Worm (Caenorhabditis elegans) whole organism, L1 larva: ENCODE results near the gene ZC317.6.

Source experiments
- C04F5.9 ChIP-seq: sonication (generic microtip); optimal IDR thresholded peaks from 2 replicates; lab custom pipeline; 2016; ENCODE audit warnings: missing genetic modification characterization, missing compliant biosample characterization
- C16A3.4 ChIP-seq: fragments of 150-350 bp; optimal IDR thresholded peaks from 2 replicates; lab custom pipeline; 2014; ENCODE audit warnings: missing biosample characterization, missing genetic modification characterization
- F16B12.6 ChIP-seq: fragments of 150-350 bp; optimal IDR thresholded peaks from 2 replicates; lab custom pipeline; 2014; ENCODE audit warnings: missing biosample characterization, missing genetic modification characterization
- alr-1 ChIP-seq: fragments of 200-800 bp; sonication (Bioruptor generic); optimal IDR thresholded peaks from 2 replicates; lab custom pipeline; 2018; ENCODE audit warnings: borderline replicate concordance, mild to moderate bottlenecking, missing genetic modification characterization, missing compliant biosample characterization
- aly-2 ChIP-seq: fragments of 150-350 bp; optimal IDR thresholded peaks from 2 replicates; lab custom pipeline; 2014; ENCODE audit warnings: missing biosample characterization, missing genetic modification characterization
- blmp-1 ChIP-seq: fragments of 150-350 bp; optimal IDR thresholded peaks from 2 replicates; lab custom pipeline; 2014; ENCODE audit warnings: missing biosample characterization, missing genetic modification characterization
- ceh-82 ChIP-seq, 3 experiments: fragments of 150-350 bp in 1 of 3; sonication (generic microtip) in 2 of 3; optimal IDR thresholded peaks; 2 replicates each; lab custom pipeline; 2014 to 2017; ENCODE audit warnings: missing biosample characterization in 3 of 3, missing genetic modification characterization in 3 of 3
- ceh-90 ChIP-seq: sonication (generic microtip); optimal IDR thresholded peaks from 2 replicates; lab custom pipeline; 2016; ENCODE audit warnings: missing genetic modification characterization, missing compliant biosample characterization
- efl-3 ChIP-seq: fragments of 200-800 bp; sonication (Bioruptor generic); optimal IDR thresholded peaks from 2 replicates; lab custom pipeline; 2018; ENCODE audit warnings: mild to moderate bottlenecking, missing genetic modification characterization, missing compliant biosample characterization
- egl-27 ChIP-seq, 2 experiments: fragments of 150-350 bp in 1 of 2; sonication (generic microtip); optimal IDR thresholded peaks; 3 replicates each; lab custom pipeline; 2017 to 2018; ENCODE audit warnings: missing biosample characterization in 2 of 2, missing genetic modification characterization in 2 of 2, missing genetic modification reagents in 2 of 2
- elt-2 ChIP-seq: sonication (generic microtip); optimal IDR thresholded peaks from 2 replicates; lab custom pipeline; 2016; ENCODE audit warnings: missing genetic modification characterization, mild to moderate bottlenecking, inconsistent platforms, missing compliant biosample characterization, missing genetic modification reagents
- elt-3 ChIP-seq, 6 experiments: fragments of 150-350 bp in 1 of 6; sonication (generic microtip); optimal IDR thresholded peaks; 2 replicates each; lab custom pipeline; 2017 to 2018; ENCODE audit warnings: missing biosample characterization in 6 of 6, missing genetic modification characterization in 6 of 6, inconsistent platforms in 1 of 6
- fkh-8 ChIP-seq: sonication (generic microtip); optimal IDR thresholded peaks from 2 replicates; lab custom pipeline; 2016; ENCODE audit warnings: mild to moderate bottlenecking, missing genetic modification characterization, missing compliant biosample characterization
- hlh-17 ChIP-seq: fragments of 200-800 bp; sonication (Bioruptor generic); optimal IDR thresholded peaks from 2 replicates; lab custom pipeline; 2018; ENCODE audit warnings: missing genetic modification characterization, mild to moderate bottlenecking, missing compliant biosample characterization, moderate library complexity, borderline replicate concordance
- hlh-4 ChIP-seq: sonication (generic microtip); optimal IDR thresholded peaks from 2 replicates; lab custom pipeline; 2016; ENCODE audit warnings: mild to moderate bottlenecking, missing genetic modification characterization, missing compliant biosample characterization
- hpl-2 ChIP-seq: fragments of 150-350 bp; optimal IDR thresholded peaks from 2 replicates; lab custom pipeline; 2014; ENCODE audit warnings: missing biosample characterization, missing genetic modification reagents, missing genetic modification characterization
- isw-1 ChIP-seq: fragments of 200-800 bp; sonication (Bioruptor generic); IDR thresholded peaks from 2 replicates; pipeline ENCODE4 v1.3.6; 2022; ENCODE audit warnings: missing genetic modification characterization, missing compliant biosample characterization
- lin-35 ChIP-seq, 2 experiments: fragments of 150-350 bp; optimal IDR thresholded peaks; 2 replicates each; lab custom pipeline; 2014; ENCODE audit warnings: missing biosample characterization in 2 of 2, missing genetic modification characterization in 2 of 2, missing genetic modification reagents in 2 of 2
- mef-2 ChIP-seq: fragments of 150-350 bp; optimal IDR thresholded peaks from 2 replicates; lab custom pipeline; 2014; ENCODE audit warnings: missing biosample characterization, missing genetic modification characterization
- mep-1 ChIP-seq: fragments of 150-350 bp; optimal IDR thresholded peaks from 2 replicates; lab custom pipeline; 2014; ENCODE audit warnings: missing biosample characterization, missing genetic modification characterization
- nhr-11 ChIP-seq: fragments of 150-350 bp; optimal IDR thresholded peaks from 2 replicates; lab custom pipeline; 2014; ENCODE audit warnings: missing biosample characterization, missing genetic modification characterization
- nhr-12 ChIP-seq: sonication (generic microtip); optimal IDR thresholded peaks from 2 replicates; lab custom pipeline; 2017; ENCODE audit warnings: missing biosample characterization, missing genetic modification characterization
- nhr-19 ChIP-seq: fragments of 200-800 bp; sonication (Bioruptor generic); conservative IDR thresholded peaks from 2 replicates; pipeline ENCODE4 v1.3.6; 2022; ENCODE audit warnings: missing genetic modification characterization, missing compliant biosample characterization
- nhr-20 ChIP-seq: sonication (generic microtip); optimal IDR thresholded peaks from 2 replicates; lab custom pipeline; 2016; ENCODE audit warnings: mild to moderate bottlenecking, missing genetic modification characterization, missing compliant biosample characterization
- nhr-237 ChIP-seq: fragments of 150-350 bp; optimal IDR thresholded peaks from 2 replicates; lab custom pipeline; 2014; ENCODE audit warnings: missing biosample characterization, missing genetic modification characterization
- nhr-28 ChIP-seq: fragments of 150-350 bp; optimal IDR thresholded peaks from 2 replicates; lab custom pipeline; 2014; ENCODE audit warnings: missing biosample characterization, missing genetic modification characterization
- nhr-47 ChIP-seq: sonication (generic microtip); optimal IDR thresholded peaks from 2 replicates; lab custom pipeline; 2016; ENCODE audit warnings: mild to moderate bottlenecking, missing genetic modification characterization, moderate library complexity, missing compliant biosample characterization
- nhr-71 ChIP-seq: sonication (generic microtip); optimal IDR thresholded peaks from 2 replicates; lab custom pipeline; 2016; ENCODE audit warnings: mild to moderate bottlenecking, missing genetic modification characterization, moderate library complexity, missing compliant biosample characterization
- nhr-90 ChIP-seq: sonication (generic microtip); optimal IDR thresholded peaks from 2 replicates; lab custom pipeline; 2016; ENCODE audit warnings: mild to moderate bottlenecking, missing genetic modification characterization, missing compliant biosample characterization; ENCODE audit not compliant: poor library complexity
- pax-3 ChIP-seq: fragments of 200-800 bp; sonication (Bioruptor generic); optimal IDR thresholded peaks from 2 replicates; lab custom pipeline; 2018; ENCODE audit warnings: mild to moderate bottlenecking, missing genetic modification characterization, moderate library complexity, missing compliant biosample characterization
- rnt-1 ChIP-seq: sonication (generic microtip); optimal IDR thresholded peaks from 2 replicates; lab custom pipeline; 2016; ENCODE audit warnings: mild to moderate bottlenecking, missing genetic modification characterization, moderate library complexity, missing compliant biosample characterization
- snpc-4 ChIP-seq: fragments of 150-350 bp; optimal IDR thresholded peaks from 2 replicates; lab custom pipeline; 2014; ENCODE audit warnings: missing biosample characterization, missing genetic modification characterization
- sox-4 ChIP-seq: sonication (generic microtip); optimal IDR thresholded peaks from 2 replicates; lab custom pipeline; 2016; ENCODE audit warnings: missing genetic modification characterization, missing compliant biosample characterization
- sptf-1 ChIP-seq: fragments of 150-350 bp; optimal IDR thresholded peaks from 2 replicates; lab custom pipeline; 2014; ENCODE audit warnings: missing biosample characterization, missing genetic modification characterization
- swsn-7 ChIP-seq: sonication (generic microtip); optimal IDR thresholded peaks from 2 replicates; lab custom pipeline; 2016; ENCODE audit warnings: missing genetic modification characterization, missing compliant biosample characterization
- unc-30 ChIP-seq: sonication (generic microtip); optimal IDR thresholded peaks from 2 replicates; lab custom pipeline; 2017; ENCODE audit warnings: missing biosample characterization, missing genetic modification characterization
- unc-86 ChIP-seq: sonication (generic microtip); optimal IDR thresholded peaks from 2 replicates; lab custom pipeline; 2016; ENCODE audit warnings: missing genetic modification characterization, missing compliant biosample characterization
- zag-1 ChIP-seq: fragments of 150-350 bp; optimal IDR thresholded peaks from 2 replicates; lab custom pipeline; 2014; ENCODE audit warnings: missing biosample characterization, missing genetic modification characterization
- ztf-4 ChIP-seq: fragments of 150-350 bp; optimal IDR thresholded peaks from 2 replicates; lab custom pipeline; 2014; ENCODE audit warnings: missing biosample characterization, missing genetic modification characterization

The ZC317.6 gene

DNA sequence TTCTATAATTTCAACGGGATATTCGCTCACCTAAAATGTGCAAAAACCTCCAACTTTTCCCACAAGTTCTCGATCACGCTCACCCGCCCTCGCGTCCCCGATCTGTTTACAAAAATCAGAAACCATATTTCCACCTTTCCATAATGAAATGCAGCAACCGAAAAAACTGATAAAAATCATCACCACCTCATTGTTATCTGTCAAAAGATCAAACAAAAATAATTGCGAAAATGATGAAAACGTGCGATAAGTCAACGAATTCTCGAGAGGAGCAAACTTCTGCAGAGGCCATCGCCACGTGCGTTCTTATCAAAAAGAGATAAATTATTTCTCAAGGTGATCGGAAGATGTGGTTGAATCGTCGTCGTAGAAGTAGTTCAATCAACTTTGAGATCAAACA is 43.4 kb downstream of the ZC317.6 start (continued):
- TF ChIP-seq elt-3 (tag; optimal IDR thresholded peaks at IDR 0.05; lab: Kevin White, UChicago): peak; percentile 62 to 96 (median 86)
- TF ChIP-seq sptf-1: no peak
- TF ChIP-seq ceh-90 (tag; lab: Kevin White, UChicago): no peak
- TF ChIP-seq hlh-17 (GFP tag; lab: Kevin White, UChicago): no peak
- peak; percentile 43 for TF ChIP-seq nhr-19 (GFP tag; lab: Robert Waterston, UW)
- TF ChIP-seq C16A3.4 (tag; lab: Kevin White, UChicago): peak; percentile 14
- no peak for TF ChIP-seq fkh-8 (tag; lab: Kevin White, UChicago)
- no peak for TF ChIP-seq aly-2 (tag; lab: Kevin White, UChicago)
- TF ChIP-seq hpl-2: no peak
- TF ChIP-seq C04F5.9 (tag; lab: Kevin White, UChicago): no peak
- peak; percentile 39 for TF ChIP-seq rnt-1 (tag; lab: Kevin White, UChicago)
- TF ChIP-seq mef-2: no peak
- TF ChIP-seq sox-4 (tag; lab: Kevin White, UChicago): no peak
- peak; percentile 89 for TF ChIP-seq elt-2
- TF ChIP-seq lin-35 (GFP tag; optimal IDR thresholded peaks at IDR 0.05; lab: Kevin White, UChicago): peak in 1 of 2 experiments; percentile 44
- no peak for TF ChIP-seq nhr-237 (tag; lab: Kevin White, UChicago)
- no peak for TF ChIP-seq nhr-28 (tag; lab: Kevin White, UChicago)
- no peak for TF ChIP-seq alr-1 (tag; lab: Kevin White, UChicago)
- TF ChIP-seq ceh-82 (tag; optimal IDR thresholded peaks at IDR 0.05; lab: Kevin White, UChicago): no peak
- no peak for TF ChIP-seq hlh-4 (tag; lab: Kevin White, UChicago)
- TF ChIP-seq nhr-47 (tag; lab: Kevin White, UChicago): peak; percentile 54
- peak; percentile 78 for TF ChIP-seq nhr-90 (tag; lab: Kevin White, UChicago)

DNA sequence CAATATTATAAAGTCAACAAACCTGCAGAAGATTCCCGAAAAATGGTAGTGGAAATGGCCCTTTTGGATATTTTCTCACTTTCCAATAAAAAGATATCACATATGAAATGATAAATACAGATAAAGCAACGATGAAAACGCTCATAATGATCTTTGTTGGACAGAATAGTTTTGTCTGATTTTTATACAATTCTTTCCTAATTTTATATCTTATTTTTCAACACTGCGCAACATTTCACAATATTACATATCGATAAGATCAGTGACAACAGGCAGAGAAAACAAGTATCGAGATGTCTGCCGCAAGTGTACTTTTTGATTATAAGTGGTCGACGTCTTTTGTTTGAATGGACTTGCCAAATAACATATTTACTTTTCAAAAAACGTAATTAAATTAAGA is 45.3 kb downstream of the ZC317.6 start, which contains the start of gene cyp-14A5:
Gene cyp-14A5, minus strand, starts transcription at position 163 of the 400 bp plus-strand sequence.
- peak in 2 of 6 experiments; percentile 17 to 34 for TF ChIP-seq elt-3 (tag; optimal IDR thresholded peaks at IDR 0.05; lab: Kevin White, UChicago)
- TF ChIP-seq zag-1 (tag; lab: Kevin White, UChicago): no peak
- peak; percentile 43 for TF ChIP-seq blmp-1

DNA sequence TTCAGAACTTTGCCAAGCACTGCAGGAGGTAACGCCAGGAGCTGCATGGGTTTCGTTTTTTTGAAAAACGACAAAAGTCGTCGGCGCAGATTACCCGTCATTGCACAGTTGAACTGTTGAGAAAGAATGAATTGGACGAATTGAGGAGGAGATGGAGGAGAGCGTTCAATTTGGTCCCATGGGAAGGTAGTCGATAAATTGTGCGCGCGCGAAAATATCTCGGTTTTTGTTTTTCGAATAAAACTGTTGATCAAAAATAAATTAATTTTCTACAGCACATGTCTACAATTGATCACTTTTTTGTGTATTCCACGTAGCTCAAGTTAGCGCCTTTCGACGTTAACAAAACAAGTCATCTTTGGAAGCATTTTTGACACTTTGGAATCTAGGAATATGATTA is 48.5 kb downstream of the ZC317.6 start, which contains the start of gene F08F3.6:
Gene F08F3.6, minus strand, starts transcription at position 153 of the 400 bp plus-strand sequence.
- no peak for TF ChIP-seq C16A3.4 (tag; lab: Kevin White, UChicago)
- no peak for TF ChIP-seq pax-3 (tag; lab: Kevin White, UChicago)
- TF ChIP-seq swsn-7 (tag; lab: Kevin White, UChicago): no peak
- TF ChIP-seq unc-86: no peak
- no peak for TF ChIP-seq aly-2 (tag; lab: Kevin White, UChicago)
- TF ChIP-seq mep-1 (tag; lab: Kevin White, UChicago): no peak
- no peak for TF ChIP-seq nhr-11 (tag; lab: Kevin White, UChicago)
- TF ChIP-seq unc-30 (tag; lab: Kevin White, UChicago): no peak
- no peak for TF ChIP-seq hlh-4 (tag; lab: Kevin White, UChicago)
- TF ChIP-seq efl-3 (GFP tag; lab: Kevin White, UChicago): no peak
- no peak for TF ChIP-seq egl-27 (tag; optimal IDR thresholded peaks at IDR 0.05; lab: Kevin White, UChicago)
- no peak for TF ChIP-seq nhr-12 (tag; lab: Kevin White, UChicago)
- no peak for TF ChIP-seq nhr-71 (tag; lab: Kevin White, UChicago)
- TF ChIP-seq nhr-20 (tag; lab: Kevin White, UChicago): no peak
- TF ChIP-seq ceh-82 (tag; optimal IDR thresholded peaks at IDR 0.05; lab: Kevin White, UChicago): no peak
- no peak for TF ChIP-seq ztf-4 (tag; lab: Kevin White, UChicago)
- no peak for TF ChIP-seq hpl-2
- no peak for TF ChIP-seq F16B12.6 (tag; lab: Kevin White, UChicago)
- TF ChIP-seq isw-1 (GFP tag; lab: Robert Waterston, UW): no peak
- TF ChIP-seq snpc-4 (tag; lab: Kevin White, UChicago): no peak
